Worm (Caenorhabditis elegans): ENCODE data around the gene T04B2.7.

The T04B2.7 gene

DNA sequence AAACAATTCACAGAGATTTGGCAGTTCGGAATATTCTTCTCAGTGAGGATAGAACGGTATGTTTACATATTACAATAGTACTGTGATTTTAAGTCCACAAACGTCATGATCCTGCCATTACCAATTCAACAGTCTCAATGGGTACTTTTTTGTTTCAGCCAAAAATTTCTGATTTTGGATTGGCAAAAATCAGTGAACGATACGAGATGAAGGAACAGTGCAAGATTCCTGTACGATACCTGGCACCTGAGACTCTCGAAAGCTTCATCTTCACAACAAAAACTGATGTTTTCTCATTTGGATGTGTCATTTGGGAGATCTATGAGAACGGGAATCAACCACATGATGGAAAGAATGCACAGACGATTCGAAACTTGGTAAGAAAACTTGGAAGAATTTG lies 22.0 kb upstream of the T04B2.7 start:
- no peak for TF ChIP-seq zip-2 (tag; optimal IDR thresholded peaks at IDR 0.05)
- no peak for TF ChIP-seq nhr-42 (GFP tag; IDR thresholded peaks at IDR 0.05)
- TF ChIP-seq unc-62 (GFP tag; optimal IDR thresholded peaks at IDR 0.05 in 1 of 2) = peak in 1 of 2 experiments; percentile 92
- TF ChIP-seq unc-62 (tag; optimal IDR thresholded peaks at IDR 0.05) = no peak
- TF ChIP-seq dmd-9 (GFP tag; IDR thresholded peaks at IDR 0.05) = no peak

DNA sequence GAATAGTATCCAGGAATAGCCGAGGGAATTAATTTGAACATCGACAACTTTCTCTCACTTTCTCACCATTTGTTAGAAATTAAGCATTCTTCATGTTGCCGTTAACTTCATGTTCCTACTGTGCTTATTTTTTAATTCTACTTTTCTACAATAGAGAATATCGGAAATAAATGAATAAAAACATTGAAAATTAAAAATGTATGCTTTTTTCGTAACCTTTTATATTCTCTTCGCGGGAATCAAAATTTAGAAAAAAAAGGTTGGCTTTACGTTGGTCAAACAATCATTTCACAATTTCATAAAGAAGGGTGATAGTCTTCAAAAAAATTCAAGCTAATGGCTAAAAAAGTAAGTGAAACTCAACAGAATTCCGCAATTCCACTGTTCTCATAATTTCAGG lies 19.9 kb upstream of the T04B2.7 start, which contains the start of gene W01B6.5:
Gene W01B6.5 (plus strand): TSS at position 301 of the 400 bp plus-strand sequence.
- TF ChIP-seq ceh-32 (tag; optimal IDR thresholded peaks at IDR 0.05; ENCODE audit: poor library complexity) (no peak), ceh-28 (tag; optimal IDR thresholded peaks at IDR 0.05) (no peak)

DNA sequence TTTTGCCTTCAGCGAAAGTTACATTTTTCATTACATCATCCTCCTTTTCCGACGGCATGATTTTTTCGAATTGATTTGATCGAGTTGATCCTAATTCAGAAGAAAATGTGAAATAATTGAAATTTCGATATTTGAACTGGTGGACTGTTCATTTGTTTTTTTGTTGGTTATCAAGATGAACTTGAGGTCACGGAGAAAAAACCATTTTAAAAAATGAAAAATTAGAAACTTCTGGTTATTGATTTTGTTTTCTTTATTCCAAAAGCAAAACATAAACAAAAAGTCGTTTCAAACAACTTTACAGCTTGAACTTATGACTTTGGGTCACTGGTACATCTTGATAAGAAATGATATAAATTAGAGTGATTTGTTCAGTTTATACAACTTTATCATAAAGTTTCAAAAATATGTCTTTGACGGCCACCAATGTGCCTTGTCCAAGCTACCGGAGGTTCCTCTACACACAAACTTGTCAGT lies 19.0 kb upstream of the T04B2.7 start, which contains the start of the genes ttbk-4 and W01B6.4:
Gene ttbk-4 (minus strand): TSS at position 101 of the 477 bp plus-strand sequence.
Gene W01B6.4 (plus strand): TSS at position 427 of the 477 bp plus-strand sequence.
- TF ChIP-seq lin-39 (tag; optimal IDR thresholded peaks at IDR 0.05) (no peak), unc-62 (GFP tag; optimal IDR thresholded peaks at IDR 0.05 in 1 of 2) (peak in 1 of 2 experiments; percentile 2), unc-62 (tag; optimal IDR thresholded peaks at IDR 0.05) (no peak)

DNA sequence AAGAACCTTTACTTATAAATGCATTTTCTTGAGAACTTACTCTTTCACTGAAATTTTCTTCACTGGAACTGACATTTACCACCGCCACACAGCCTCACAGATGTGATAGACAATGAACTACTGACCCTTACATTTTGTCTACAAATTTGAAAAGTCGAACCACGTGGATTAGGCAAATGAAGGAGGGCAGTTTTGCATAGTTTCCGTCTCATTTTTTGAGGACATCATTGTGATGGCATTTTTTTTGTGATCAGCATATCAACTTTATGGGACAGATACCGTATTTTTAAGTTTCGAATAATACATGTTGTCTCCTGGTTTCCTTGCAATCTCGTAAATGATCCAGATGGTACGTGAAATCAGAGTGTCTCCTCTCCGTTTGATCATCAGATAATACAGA lies 16.5 kb upstream of the T04B2.7 start, which contains the start of gene W01B6.3:
Gene W01B6.3 (minus strand): TSS at position 101 of the 400 bp plus-strand sequence.
- TF ChIP-seq unc-62 (GFP tag; optimal IDR thresholded peaks at IDR 0.05 in 1 of 2) = peak in 1 of 2 experiments; percentile 50
- no peak for TF ChIP-seq unc-62 (tag; optimal IDR thresholded peaks at IDR 0.05)
- no peak for TF ChIP-seq lin-15B (tag; optimal IDR thresholded peaks at IDR 0.05)

DNA sequence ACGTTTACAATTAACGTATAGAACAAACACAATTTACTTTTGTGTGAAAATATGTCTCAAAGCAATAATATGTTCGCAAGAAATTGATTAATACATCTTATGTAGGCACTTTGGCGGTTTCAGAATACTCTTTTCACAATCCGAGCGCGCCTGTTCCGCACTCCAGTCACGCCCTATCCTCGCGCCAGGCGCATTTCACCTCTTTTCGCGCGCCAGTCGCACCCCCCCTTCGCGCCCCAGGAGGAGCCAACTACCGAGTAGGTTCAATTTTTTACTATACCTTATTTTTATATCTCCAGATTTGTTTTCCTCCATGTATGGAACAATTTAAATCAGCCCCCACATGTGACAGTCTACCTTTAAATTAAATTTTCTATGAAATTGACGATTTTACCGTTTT lies 15.1 kb upstream of the T04B2.7 start:
- peak; percentile 76 for TF ChIP-seq set-16 (GFP tag; IDR thresholded peaks at IDR 0.05)

DNA sequence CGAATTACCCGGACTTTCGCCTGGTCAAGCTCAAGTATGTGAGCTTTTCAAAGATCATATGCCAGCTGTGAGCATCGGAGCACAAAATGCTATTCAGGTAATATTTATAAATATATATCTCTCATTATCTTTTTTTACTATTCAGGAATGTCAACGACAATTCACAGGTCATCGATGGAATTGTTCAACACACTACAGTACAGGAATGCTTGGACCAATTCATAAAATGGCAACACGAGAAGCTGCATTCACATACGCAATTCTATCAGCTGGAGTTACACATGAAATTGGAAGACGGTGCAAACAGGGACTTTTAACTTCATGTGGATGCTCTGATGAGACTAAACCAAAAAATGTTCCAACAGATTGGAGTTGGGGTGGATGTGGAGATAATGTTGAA lies 12.2 kb upstream of the T04B2.7 start:
- peak in 1 of 2 experiments; percentile 96 for TF ChIP-seq unc-62 (GFP tag; optimal IDR thresholded peaks at IDR 0.05 in 1 of 2)
- TF ChIP-seq unc-62 (tag; optimal IDR thresholded peaks at IDR 0.05) = no peak
- TF ChIP-seq F49E8.2 (tag; optimal IDR thresholded peaks at IDR 0.05; ENCODE audit: borderline replicate concordance) = no peak

DNA sequence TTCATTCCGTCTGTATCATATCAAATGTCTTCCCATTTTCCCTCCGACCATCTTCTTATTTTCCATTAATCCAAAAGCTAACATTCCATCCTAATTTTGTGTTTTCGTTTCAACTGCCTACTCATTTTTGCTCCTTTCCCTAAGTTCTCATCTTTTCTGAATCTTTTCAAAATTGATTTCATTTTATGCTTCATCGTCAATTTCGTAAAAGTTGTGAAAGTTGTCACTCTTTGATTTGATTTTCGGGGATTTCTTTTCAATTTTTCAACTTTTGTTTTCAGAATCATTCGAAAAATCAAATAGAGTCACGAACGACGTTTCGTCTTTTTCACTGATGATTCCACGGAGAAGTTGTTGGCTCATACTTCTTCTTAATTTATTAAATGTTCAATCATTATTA lies 11.5 kb upstream of the T04B2.7 start, which contains the start of gene cwn-2:
Gene cwn-2 (plus strand): TSS at position 276 of the 400 bp plus-strand sequence.
- TF ChIP-seq ctbp-1 (GFP tag; IDR thresholded peaks at IDR 0.05) = no peak
- no peak for TF ChIP-seq hlh-30 (tag; optimal IDR thresholded peaks at IDR 0.05; ENCODE audit: insufficient read depth)
- TF ChIP-seq unc-62 (GFP tag; optimal IDR thresholded peaks at IDR 0.05 in 1 of 2) = peak in 1 of 2 experiments; percentile 21
- TF ChIP-seq unc-62 (tag; optimal IDR thresholded peaks at IDR 0.05) = no peak
- TF ChIP-seq zfp-2 (tag; optimal IDR thresholded peaks at IDR 0.05) = no peak
- no peak for TF ChIP-seq saeg-2 (GFP tag; IDR thresholded peaks at IDR 0.05)
- peak; percentile 81 for TF ChIP-seq fkh-10 (GFP tag; optimal IDR thresholded peaks at IDR 0.05)
- TF ChIP-seq ces-1 (GFP tag; optimal IDR thresholded peaks at IDR 0.05) = peak; percentile 3

DNA sequence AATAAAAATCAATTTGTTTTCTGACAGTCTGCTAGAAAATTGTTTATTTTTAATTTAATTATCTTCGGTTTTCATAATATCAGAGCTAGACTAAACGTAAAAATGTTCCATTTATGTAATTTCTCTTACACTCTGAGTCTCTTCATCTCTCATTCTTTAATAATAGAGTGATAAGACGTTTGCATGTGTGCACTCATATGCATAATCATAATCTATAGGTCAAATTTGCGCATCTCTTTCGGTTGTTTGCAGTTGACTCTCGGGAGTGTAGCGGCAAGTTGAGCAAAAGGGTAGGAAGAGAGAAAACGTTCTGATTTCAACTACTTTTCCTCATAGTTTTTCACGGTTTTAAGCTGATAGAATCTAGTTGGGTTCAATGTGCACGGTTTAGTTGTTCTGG lies 10.4 kb upstream of the T04B2.7 start:
- TF ChIP-seq nhr-6 (tag; optimal IDR thresholded peaks at IDR 0.05) = peak; percentile 59
- TF ChIP-seq lim-7 (GFP tag; IDR thresholded peaks at IDR 0.05) = no peak
- TF ChIP-seq pqm-1 (tag; optimal IDR thresholded peaks at IDR 0.05) = peak; percentile 1

DNA sequence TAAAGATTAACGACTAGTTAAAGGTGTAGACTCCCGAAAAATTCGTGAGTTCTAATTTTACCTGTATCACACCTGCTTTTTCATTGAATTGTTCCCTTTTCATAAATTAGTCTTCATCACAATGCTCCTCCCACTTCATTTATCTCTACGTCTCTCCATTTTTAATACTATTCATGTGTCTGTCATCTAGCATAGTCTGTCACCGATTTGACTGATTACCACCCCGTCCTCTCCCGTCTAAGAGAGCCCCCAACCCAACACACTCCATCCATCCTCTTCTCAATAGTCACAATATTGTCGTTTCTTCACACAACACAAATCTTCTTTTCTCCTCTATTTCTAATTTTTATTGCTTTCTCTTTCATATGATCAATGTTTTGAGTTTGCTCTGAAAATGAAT lies 9.1 kb upstream of the T04B2.7 start:
- no peak for TF ChIP-seq daf-16 (GFP tag; optimal IDR thresholded peaks at IDR 0.05)
- no peak for TF ChIP-seq daf-16 (tag; optimal IDR thresholded peaks at IDR 0.05)
- peak in 1 of 2 experiments; percentile 80 for TF ChIP-seq unc-62 (GFP tag; optimal IDR thresholded peaks at IDR 0.05 in 1 of 2)
- TF ChIP-seq unc-62 (tag; optimal IDR thresholded peaks at IDR 0.05) = no peak
- no peak for TF ChIP-seq Y105C5A.15 (GFP tag; IDR thresholded peaks at IDR 0.05)
- TF ChIP-seq mdl-1 (tag; optimal IDR thresholded peaks at IDR 0.05) = no peak
- TF ChIP-seq daf-8 (GFP tag; IDR thresholded peaks at IDR 0.05) = no peak

All from whole organism, L4 larva.